Fruit fly (Drosophila melanogaster) whole organism, prepupa: ENCODE measurements around the gene Abl.
A peak's percentile ranks its signal among the peaks of the same experiment; 100 is the strongest.

ENCODE experiments used
- Blimp-1 ChIP-seq: fragments of 200-800 bp; sonication (Bioruptor generic); optimal IDR thresholded peaks from 3 replicates; lab custom pipeline; 2017; ENCODE audit warnings: missing biosample characterization, missing genetic modification characterization, mild to moderate bottlenecking, moderate library complexity, missing genetic modification reagents
- CG11294 ChIP-seq: fragments of 200-800 bp; sonication (Bioruptor generic); IDR thresholded peaks from 2 replicates; pipeline ENCODE4 v1.3.6; 2022; ENCODE audit warnings: missing biosample characterization, missing genetic modification characterization
- CG8319 ChIP-seq: fragments of 200-800 bp; sonication (Bioruptor generic); optimal IDR thresholded peaks from 3 replicates; lab custom pipeline; 2016; ENCODE audit warnings: missing biosample characterization, missing genetic modification characterization
- Eip93F ChIP-seq: fragments of 200-800 bp; sonication (Bioruptor generic); optimal IDR thresholded peaks from 2 replicates; lab custom pipeline; 2016; ENCODE audit warnings: missing biosample characterization, mild to moderate bottlenecking, missing genetic modification characterization
- Gug ChIP-seq: fragments of 200-800 bp; sonication (Bioruptor generic); IDR thresholded peaks from 2 replicates; pipeline ENCODE4 v1.3.6; 2022; ENCODE audit warnings: missing biosample characterization, missing genetic modification characterization
- Hr39 ChIP-seq: fragments of 200-800 bp; sonication (Bioruptor generic); optimal IDR thresholded peaks from 2 replicates; lab custom pipeline; 2016; ENCODE audit warnings: missing biosample characterization, missing genetic modification characterization
- OdsH ChIP-seq: fragments of 200-800 bp; sonication (Bioruptor generic); optimal IDR thresholded peaks from 3 replicates; lab custom pipeline; 2016; ENCODE audit warnings: missing biosample characterization, missing genetic modification characterization
- Sox102F ChIP-seq: fragments of 200-800 bp; sonication (Bioruptor generic); optimal IDR thresholded peaks from 2 replicates; lab custom pipeline; 2016; ENCODE audit warnings: missing biosample characterization, mild to moderate bottlenecking, missing genetic modification characterization
- fkh ChIP-seq: fragments of 200-800 bp; sonication (Bioruptor generic); optimal IDR thresholded peaks from 3 replicates; lab custom pipeline; 2017; ENCODE audit warnings: missing biosample characterization, mild to moderate bottlenecking, missing genetic modification characterization, moderate library complexity
- pdm3 ChIP-seq: fragments of 200-800 bp; sonication (Bioruptor generic); optimal IDR thresholded peaks from 3 replicates; lab custom pipeline; 2016; ENCODE audit warnings: missing biosample characterization, missing genetic modification characterization
- spab ChIP-seq: fragments of 200-800 bp; sonication (Bioruptor generic); optimal IDR thresholded peaks from 2 replicates; lab custom pipeline; 2017; ENCODE audit warnings: missing biosample characterization, mild to moderate bottlenecking, missing genetic modification characterization, missing genetic modification reagents

dm6 chr3L:16642954-16643353 is 4.7 kb downstream of the Abl start:
- TF ChIP-seq CG11294 (GFP tag; lab: Robert Waterston, UW) (peak; percentile 46; the same call in 1 of the 2 replicates), fkh (GFP tag; lab: Kevin White, UChicago) (no peak), Hr39 (GFP tag; lab: Kevin White, UChicago) (no peak), spab (peak; percentile 49), OdsH (GFP tag; lab: Kevin White, UChicago) (peak; percentile 26), CG8319 (GFP tag; lab: Kevin White, UChicago) (peak; percentile 5), Sox102F (GFP tag; lab: Kevin White, UChicago) (no peak), Eip93F (no peak), Gug (GFP tag; lab: Robert Waterston, UW) (peak; percentile 48), Blimp-1 (GFP tag; lab: Kevin White, UChicago) (no peak), pdm3 (peak; percentile 41)
